Worm (Caenorhabditis elegans): ENCODE results near the gene papl-1.

The papl-1 gene

DNA sequence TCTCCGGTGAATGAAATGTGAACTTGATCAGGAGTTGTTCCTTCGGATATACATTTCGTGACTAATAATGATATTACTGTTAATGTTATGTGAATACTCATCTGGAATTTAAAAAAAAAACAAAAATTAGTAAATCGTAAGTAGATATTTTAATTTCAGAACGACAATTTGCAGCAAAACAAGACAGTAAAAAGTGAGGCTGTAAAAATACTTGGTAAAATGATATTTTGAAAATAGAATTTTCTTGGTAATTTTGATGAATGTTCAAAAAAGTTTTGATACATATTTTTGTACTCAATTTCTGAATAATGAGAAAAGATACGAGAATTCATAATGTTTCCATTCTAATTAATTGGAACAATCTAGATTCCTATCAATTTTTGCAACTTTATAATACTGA is at the start of gene papl-1:
Gene papl-1, minus strand, starts transcription at position 101 of the 400 bp plus-strand sequence.
- TF ChIP-seq F13H6.1 (tag; optimal IDR thresholded peaks at IDR 0.05) (no peak), ceh-31 (tag; optimal IDR thresholded peaks at IDR 0.05) (no peak), hlh-13 (GFP tag; optimal IDR thresholded peaks at IDR 0.05) (no peak), ceh-24 (tag; optimal IDR thresholded peaks at IDR 0.05) (no peak), dve-1 (tag; optimal IDR thresholded peaks at IDR 0.05) (no peak), odd-2 (tag; optimal IDR thresholded peaks at IDR 0.05) (no peak), pha-2 (tag; optimal IDR thresholded peaks at IDR 0.05) (no peak), ceh-19 (GFP tag; optimal IDR thresholded peaks at IDR 0.05) (no peak), sox-2 (GFP tag; IDR thresholded peaks at IDR 0.05) (no peak), dmd-4 (tag; optimal IDR thresholded peaks at IDR 0.05; ENCODE audit: borderline replicate concordance) (no peak), ets-4 (tag; optimal IDR thresholded peaks at IDR 0.05) (no peak), elt-4 (tag; optimal IDR thresholded peaks at IDR 0.05) (no peak), C08G9.2 (tag; optimal IDR thresholded peaks at IDR 0.05) (no peak), pha-4 (tag; optimal IDR thresholded peaks at IDR 0.05) (no peak)

DNA sequence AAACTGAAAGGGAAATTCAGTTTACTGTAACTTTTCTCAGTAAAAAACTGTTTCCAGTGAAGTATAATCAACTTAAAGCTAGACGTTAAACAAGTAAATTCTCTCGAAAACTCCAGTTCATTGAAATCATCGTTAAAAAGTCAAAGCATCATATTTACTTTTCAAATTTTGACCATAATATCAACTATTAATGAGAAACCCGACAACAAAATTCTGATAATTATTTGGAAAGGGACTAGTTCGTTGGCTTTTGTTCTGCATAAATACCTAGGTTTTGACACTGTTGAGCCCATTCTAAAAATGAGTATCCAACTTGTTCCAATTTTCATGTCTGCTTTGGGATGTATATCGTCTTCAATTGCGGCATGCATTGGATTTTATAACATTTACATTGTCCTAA is 46.6 kb upstream of the papl-1 start, which contains the start of gene ZC443.7:
Gene ZC443.7, plus strand, starts transcription at position 301 of the 400 bp plus-strand sequence.
- TF ChIP-seq ttx-3 (tag; optimal IDR thresholded peaks at IDR 0.05) (no peak), eyg-1 (tag; optimal IDR thresholded peaks at IDR 0.05) (no peak), C38D4.7 (GFP tag; optimal IDR thresholded peaks at IDR 0.05) (no peak), pha-2 (tag; optimal IDR thresholded peaks at IDR 0.05) (no peak), elt-4 (tag; optimal IDR thresholded peaks at IDR 0.05) (no peak), syd-9 (tag; optimal IDR thresholded peaks at IDR 0.05) (no peak), hlh-15 (tag; optimal IDR thresholded peaks at IDR 0.05) (no peak), elt-2 (tag; optimal IDR thresholded peaks at IDR 0.05) (no peak), pag-3 (tag; optimal IDR thresholded peaks at IDR 0.05; ENCODE audit: borderline replicate concordance) (no peak), tbx-2 (tag; optimal IDR thresholded peaks at IDR 0.05) (no peak), dmd-4 (tag; optimal IDR thresholded peaks at IDR 0.05; ENCODE audit: borderline replicate concordance) (no peak), ceh-2 (tag; optimal IDR thresholded peaks at IDR 0.05) (no peak), unc-3 (GFP tag; conservative IDR thresholded peaks at IDR 0.05) (no peak), unc-3 (tag; optimal IDR thresholded peaks at IDR 0.05) (no peak), ceh-18 (tag; optimal IDR thresholded peaks at IDR 0.05) (no peak), unc-86 (tag; optimal IDR thresholded peaks at IDR 0.05) (no peak), zip-5 (tag; optimal IDR thresholded peaks at IDR 0.05) (no peak), rnt-1 (tag; optimal IDR thresholded peaks at IDR 0.05) (no peak)

DNA sequence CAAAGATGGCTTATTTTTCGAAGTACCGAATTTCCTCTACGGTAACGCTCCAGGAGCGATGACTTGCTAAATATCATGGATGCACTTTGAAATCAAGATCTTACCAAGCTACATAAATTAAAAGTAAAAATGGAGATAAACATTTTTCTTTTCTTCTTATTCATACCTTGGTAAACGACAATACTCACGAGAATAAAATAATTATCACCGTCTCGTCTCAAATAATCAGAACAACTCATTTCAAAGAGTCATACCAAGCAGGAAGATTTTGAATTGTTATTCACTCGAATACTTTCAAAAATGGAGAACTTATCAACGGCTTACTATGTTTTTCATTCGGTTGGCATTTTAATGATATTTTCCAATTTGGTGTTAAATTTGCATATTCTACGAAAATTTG is 43.7 kb upstream of the papl-1 start, which contains the start of gene srbc-45:
Gene srbc-45, plus strand, starts transcription at position 301 of the 400 bp plus-strand sequence.
- TF ChIP-seq tbx-2 (tag; optimal IDR thresholded peaks at IDR 0.05), result no peak

DNA sequence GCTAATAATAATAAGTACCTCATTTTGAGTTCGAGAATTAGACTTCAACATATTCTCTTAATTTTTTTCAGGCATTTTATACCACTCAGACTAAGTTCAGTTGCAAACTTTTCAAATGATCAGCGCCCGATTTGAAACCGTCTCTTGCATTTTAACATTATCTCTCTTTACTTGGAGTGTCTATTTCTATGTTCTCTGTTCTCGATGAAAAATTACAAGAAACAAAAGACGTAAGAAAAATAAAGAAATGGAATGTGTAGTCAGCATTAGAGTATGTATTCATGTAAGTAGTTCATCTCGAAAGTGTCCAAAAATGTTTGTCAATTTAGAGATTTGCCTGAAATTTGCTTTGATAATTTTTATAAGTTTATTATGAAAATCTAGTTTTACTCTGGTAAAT is 40.6 kb upstream of the papl-1 start, which contains the start of gene ugt-3:
Gene ugt-3, minus strand, starts transcription at position 101 of the 400 bp plus-strand sequence.
- TF ChIP-seq nhr-232 (tag; optimal IDR thresholded peaks at IDR 0.05) (no peak), ceh-14 (tag; optimal IDR thresholded peaks at IDR 0.05) (no peak), fkh-6 (tag; optimal IDR thresholded peaks at IDR 0.05) (no peak), C08G9.2 (tag; optimal IDR thresholded peaks at IDR 0.05) (no peak), npax-4 (tag; optimal IDR thresholded peaks at IDR 0.05) (no peak), F13H6.1 (tag; optimal IDR thresholded peaks at IDR 0.05) (no peak), ceh-18 (tag; optimal IDR thresholded peaks at IDR 0.05) (no peak), eyg-1 (tag; optimal IDR thresholded peaks at IDR 0.05) (no peak), ceh-31 (tag; optimal IDR thresholded peaks at IDR 0.05) (no peak), ceh-9 (tag; optimal IDR thresholded peaks at IDR 0.05) (no peak)

DNA sequence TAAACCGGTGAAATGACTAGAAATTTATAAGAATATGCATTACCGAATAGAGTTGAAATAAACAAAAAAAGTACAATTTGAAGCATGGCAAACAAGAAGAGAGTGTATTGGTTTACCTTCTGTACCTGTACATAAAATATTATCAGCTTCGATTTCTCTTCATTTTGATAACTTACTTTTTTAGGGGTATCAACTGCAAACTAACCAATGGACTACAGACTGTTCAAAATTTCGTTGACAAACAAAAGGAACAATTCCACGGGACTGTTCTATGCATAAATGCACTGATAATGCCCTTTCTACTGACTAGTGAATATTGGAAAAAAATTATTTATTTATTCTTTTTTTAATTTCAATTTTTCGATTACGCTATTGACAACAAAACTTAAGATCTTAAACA is 38.4 kb upstream of the papl-1 start, which contains the start of gene ugt-6:
Gene ugt-6, minus strand, starts transcription at position 233 of the 400 bp plus-strand sequence.
- TF ChIP-seq elt-2 (tag; optimal IDR thresholded peaks at IDR 0.05) (no peak), unc-55 (GFP tag; optimal IDR thresholded peaks at IDR 0.05) (no peak)

All from whole organism, late embryonic.